Worm (Caenorhabditis elegans) whole organism, L2 larva: ENCODE measurements around the gene C09G9.3.

ENCODE experiments used
- ZK546.5 ChIP-seq: sonication (generic microtip); optimal IDR thresholded peaks from 2 replicates; lab custom pipeline; 2017; ENCODE audit warnings: missing biosample characterization, missing genetic modification characterization
- aly-2 ChIP-seq: fragments of 150-350 bp; optimal IDR thresholded peaks from 2 replicates; lab custom pipeline; 2014; ENCODE audit warnings: missing biosample characterization, missing genetic modification characterization
- ama-1 ChIP-seq: fragments of 150-350 bp; optimal IDR thresholded peaks from 2 replicates; lab custom pipeline; 2018; ENCODE audit warnings: inconsistent platforms
- lin-13 ChIP-seq: fragments of 150-350 bp; optimal IDR thresholded peaks from 2 replicates; lab custom pipeline; 2014; ENCODE audit warnings: missing biosample characterization, missing genetic modification reagents, missing genetic modification characterization
- lsy-2 ChIP-seq, 2 experiments: fragments of 150-350 bp in 1 of 2; sonication (generic microtip) in 1 of 2; optimal IDR thresholded peaks; 2 replicates each; lab custom pipeline; 2014 to 2017; ENCODE audit warnings: missing biosample characterization in 2 of 2, missing genetic modification characterization in 2 of 2
- mdl-1 ChIP-seq, 2 experiments: fragments of 150-350 bp in 1 of 2; sonication (generic microtip) in 1 of 2; optimal IDR thresholded peaks; 2 replicates each; lab custom pipeline; 2017; ENCODE audit warnings: missing biosample characterization in 2 of 2, missing genetic modification characterization in 2 of 2
- nhr-12 ChIP-seq: fragments of 150-350 bp; optimal IDR thresholded peaks from 2 replicates; lab custom pipeline; 2014; ENCODE audit warnings: missing biosample characterization, missing genetic modification characterization
- nhr-21 ChIP-seq: fragments of 150-350 bp; optimal IDR thresholded peaks from 2 replicates; lab custom pipeline; 2014; ENCODE audit warnings: missing biosample characterization, missing genetic modification characterization
- unc-62 ChIP-seq: fragments of 150-350 bp; optimal IDR thresholded peaks from 2 replicates; lab custom pipeline; 2014; ENCODE audit warnings: missing biosample characterization, missing genetic modification reagents, missing genetic modification characterization
- ztf-11 ChIP-seq: sonication (generic microtip); optimal IDR thresholded peaks from 2 replicates; lab custom pipeline; 2017; ENCODE audit warnings: missing biosample characterization, missing genetic modification characterization
- ztf-4 ChIP-seq: fragments of 150-350 bp; optimal IDR thresholded peaks from 2 replicates; lab custom pipeline; 2014; ENCODE audit warnings: missing biosample characterization, missing genetic modification characterization

DNA sequence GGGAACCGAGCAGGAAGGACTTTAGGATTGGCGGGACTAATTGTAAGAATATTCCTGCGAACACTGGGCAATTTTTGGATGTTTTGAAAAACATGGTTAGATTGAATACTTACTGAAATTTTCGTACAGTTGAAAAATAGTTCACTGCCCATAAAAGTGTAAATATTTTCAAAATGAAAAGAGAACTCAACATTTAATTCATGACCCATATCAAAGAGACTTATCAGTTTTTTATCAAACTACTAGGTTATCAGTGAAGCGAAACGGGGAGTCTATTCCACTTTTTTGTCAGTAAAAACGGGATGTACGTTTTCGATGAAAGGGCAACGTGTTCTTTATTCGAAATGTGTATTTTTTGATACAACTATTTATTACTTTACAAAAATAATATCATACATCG is 26.9 kb downstream of the C09G9.3 start:
- TF ChIP-seq lsy-2 (tag; optimal IDR thresholded peaks at IDR 0.05; lab: Kevin White, UChicago) (no peak), ztf-4 (tag; lab: Kevin White, UChicago) (no peak), mdl-1 (tag; optimal IDR thresholded peaks at IDR 0.05; lab: Kevin White, UChicago) (no peak), ztf-11 (tag; lab: Kevin White, UChicago) (no peak), ZK546.5 (tag; lab: Kevin White, UChicago) (no peak), unc-62 (GFP tag; lab: Kevin White, UChicago) (no peak), nhr-21 (no peak), lin-13 (no peak), aly-2 (no peak), nhr-12 (tag; lab: Kevin White, UChicago) (no peak), ama-1 (lab: Kevin White, UChicago) (no peak)
